Worm (Caenorhabditis elegans): ENCODE results near the gene ulp-1.
A peak's percentile ranks its signal among the peaks of the same experiment; 100 is the strongest.

The ulp-1 gene

ce11 chrIII:5165745-5166144 lies 3.9 kb downstream of the ulp-1 start:
- TF ChIP-seq elt-3 (tag; optimal IDR thresholded peaks at IDR 0.05) = no peak
- no peak for TF ChIP-seq M03D4.4 (tag; optimal IDR thresholded peaks at IDR 0.05)
- no peak for TF ChIP-seq nhr-2 (tag; optimal IDR thresholded peaks at IDR 0.05)
- no peak for TF ChIP-seq nhr-76 (tag; optimal IDR thresholded peaks at IDR 0.05)
- no peak for TF ChIP-seq snpc-4 (tag; optimal IDR thresholded peaks at IDR 0.05)
- no peak for TF ChIP-seq drap-1 (GFP tag; optimal IDR thresholded peaks at IDR 0.05)
- no peak for TF ChIP-seq lin-13 (tag; optimal IDR thresholded peaks at IDR 0.05)
- TF ChIP-seq lin-32 (GFP tag; optimal IDR thresholded peaks at IDR 0.05) = no peak
- no peak for TF ChIP-seq ztf-11 (tag; optimal IDR thresholded peaks at IDR 0.05)
- no peak for TF ChIP-seq ceh-39 (tag; optimal IDR thresholded peaks at IDR 0.05)
- TF ChIP-seq flh-1 (GFP tag; optimal IDR thresholded peaks at IDR 0.05) = no peak
- no peak for TF ChIP-seq nhr-28 (tag; optimal IDR thresholded peaks at IDR 0.05)
- no peak for TF ChIP-seq unc-39 (tag; optimal IDR thresholded peaks at IDR 0.05)
- TF ChIP-seq ceh-43 (GFP tag; optimal IDR thresholded peaks at IDR 0.05) = no peak
- TF ChIP-seq unc-62 (GFP tag; optimal IDR thresholded peaks at IDR 0.05) = no peak
- no peak for TF ChIP-seq unc-120 (tag; optimal IDR thresholded peaks at IDR 0.05; ENCODE audit: poor library complexity, severe bottlenecking)
- TF ChIP-seq nhr-237 (tag; optimal IDR thresholded peaks at IDR 0.05) = no peak
- no peak for TF ChIP-seq bed-3 (GFP tag; optimal IDR thresholded peaks at IDR 0.05)
- TF ChIP-seq elt-1 (tag; optimal IDR thresholded peaks at IDR 0.05; ENCODE audit: borderline replicate concordance, insufficient read depth) = no peak
- TF ChIP-seq hlh-1 (tag; optimal IDR thresholded peaks at IDR 0.05) = no peak

- TF ChIP-seq cnd-1 (tag; optimal IDR thresholded peaks at IDR 0.05) (no peak), flh-1 (GFP tag; optimal IDR thresholded peaks at IDR 0.05) (no peak)
Measured at ce11 chrIII:5165211-5165610, 4.4 kb downstream of the ulp-1 start, which contains the start of gene T10F2.2. TSS of gene T10F2.2 (minus strand) at chrIII:5165311.

- TF ChIP-seq nhr-12 (tag; optimal IDR thresholded peaks at IDR 0.05) = no peak
- peak; percentile 73 for TF ChIP-seq ces-1 (GFP tag; optimal IDR thresholded peaks at IDR 0.05)
- TF ChIP-seq mep-1 (tag; optimal IDR thresholded peaks at IDR 0.05) = peak; percentile 30
Measured at ce11 chrIII:5162820-5163631, 6.6 kb downstream of the ulp-1 start, which contains the start of gene gars-1. TSS of gene gars-1 (minus strand) at chrIII:5163627.

ce11 chrIII:5160803-5161202 lies 8.8 kb downstream of the ulp-1 start:
- TF ChIP-seq unc-62 (GFP tag; optimal IDR thresholded peaks at IDR 0.05) = no peak
- no peak for TF ChIP-seq mep-1 (tag; optimal IDR thresholded peaks at IDR 0.05)
- TF ChIP-seq nhr-237 (tag; optimal IDR thresholded peaks at IDR 0.05) = no peak
- no peak for TF ChIP-seq ham-2 (GFP tag; optimal IDR thresholded peaks at IDR 0.05)
- no peak for TF ChIP-seq mab-5 (tag; optimal IDR thresholded peaks at IDR 0.05)
- TF ChIP-seq nhr-28 (tag; optimal IDR thresholded peaks at IDR 0.05) = no peak
- TF ChIP-seq nhr-76 (tag; optimal IDR thresholded peaks at IDR 0.05) = no peak
- no peak for TF ChIP-seq sptf-1 (tag; optimal IDR thresholded peaks at IDR 0.05)
- no peak for TF ChIP-seq snpc-4 (tag; optimal IDR thresholded peaks at IDR 0.05)
- no peak for TF ChIP-seq zip-8 (tag; optimal IDR thresholded peaks at IDR 0.05)
- no peak for TF ChIP-seq nhr-2 (tag; optimal IDR thresholded peaks at IDR 0.05)
- TF ChIP-seq ztf-11 (tag; optimal IDR thresholded peaks at IDR 0.05) = no peak

ce11 chrIII:5159505-5159904 lies 10.1 kb downstream of the ulp-1 start, which contains the start of gene T10F2.5:
TSS of gene T10F2.5 (minus strand) at chrIII:5159605.
- no peak for TF ChIP-seq unc-39 (tag; optimal IDR thresholded peaks at IDR 0.05)

- TF ChIP-seq mls-2 (tag; optimal IDR thresholded peaks at IDR 0.05) (no peak), snpc-4 (tag; optimal IDR thresholded peaks at IDR 0.05) (no peak), ham-2 (GFP tag; optimal IDR thresholded peaks at IDR 0.05) (no peak), M03D4.4 (tag; optimal IDR thresholded peaks at IDR 0.05) (no peak), lin-32 (GFP tag; optimal IDR thresholded peaks at IDR 0.05) (no peak), unc-39 (tag; optimal IDR thresholded peaks at IDR 0.05) (no peak), sem-2 (GFP tag; optimal IDR thresholded peaks at IDR 0.05) (no peak), nhr-237 (tag; optimal IDR thresholded peaks at IDR 0.05) (no peak), ceh-43 (GFP tag; optimal IDR thresholded peaks at IDR 0.05) (no peak), ceh-83 (GFP tag; optimal IDR thresholded peaks at IDR 0.05) (no peak), zip-8 (tag; optimal IDR thresholded peaks at IDR 0.05) (no peak), lin-13 (tag; optimal IDR thresholded peaks at IDR 0.05) (no peak), drap-1 (GFP tag; optimal IDR thresholded peaks at IDR 0.05) (no peak), nhr-2 (tag; optimal IDR thresholded peaks at IDR 0.05) (no peak), elt-3 (tag; optimal IDR thresholded peaks at IDR 0.05) (no peak)
Measured at ce11 chrIII:5158674-5159073, 10.9 kb downstream of the ulp-1 start, which contains the start of gene oxy-4. TSS of gene oxy-4 (minus strand) at chrIII:5158774.

Measured in whole organism, mixed stage, embryonic.